Worm (Caenorhabditis elegans) whole organism, L2 larva: ENCODE data around the gene znf-598.
A peak's percentile ranks its signal among the peaks of the same experiment; 100 is the strongest.
"Not testable (repeated sequence)": the region's sequence is repeated elsewhere in the genome, so short reads cannot be mapped to it uniquely, and the experiment has no call there.

Experiments used
- C34F6.9 ChIP-seq: fragments of 150-350 bp; optimal IDR thresholded peaks from 2 replicates; lab custom pipeline; 2014; ENCODE audit warnings: missing biosample characterization, missing genetic modification characterization
- F13H6.1 ChIP-seq: sonication (generic microtip); optimal IDR thresholded peaks from 2 replicates; lab custom pipeline; 2016; ENCODE audit warnings: missing genetic modification characterization, missing compliant biosample characterization
- R02D3.7 ChIP-seq: fragments of 150-350 bp; optimal IDR thresholded peaks from 2 replicates; lab custom pipeline; 2014; ENCODE audit warnings: missing biosample characterization, missing genetic modification characterization
- Y55F3AM.14 ChIP-seq: fragments of 200-800 bp; sonication (Bioruptor generic); optimal IDR thresholded peaks from 2 replicates; lab custom pipeline; 2018; ENCODE audit warnings: mild to moderate bottlenecking, missing genetic modification characterization, missing compliant biosample characterization
- ZK546.5 ChIP-seq: sonication (generic microtip); optimal IDR thresholded peaks from 2 replicates; lab custom pipeline; 2017; ENCODE audit warnings: missing biosample characterization, missing genetic modification characterization
- alr-1 ChIP-seq: fragments of 150-350 bp; optimal IDR thresholded peaks from 2 replicates; lab custom pipeline; 2014; ENCODE audit warnings: missing biosample characterization, missing genetic modification characterization
- aly-2 ChIP-seq: fragments of 150-350 bp; optimal IDR thresholded peaks from 2 replicates; lab custom pipeline; 2014; ENCODE audit warnings: missing biosample characterization, missing genetic modification characterization
- ama-1 ChIP-seq: fragments of 150-350 bp; optimal IDR thresholded peaks from 2 replicates; lab custom pipeline; 2018; ENCODE audit warnings: inconsistent platforms
- blmp-1 ChIP-seq: sonication (generic microtip); optimal IDR thresholded peaks from 2 replicates; lab custom pipeline; 2017; ENCODE audit warnings: missing genetic modification characterization, mild to moderate bottlenecking, missing compliant biosample characterization, antibody characterized with exemption, moderate library complexity; ENCODE audit not compliant: insufficient read depth
- ceh-16 ChIP-seq: fragments of 150-350 bp; optimal IDR thresholded peaks from 2 replicates; lab custom pipeline; 2014; ENCODE audit warnings: missing biosample characterization, missing genetic modification characterization
- ceh-82 ChIP-seq: fragments of 150-350 bp; optimal IDR thresholded peaks from 2 replicates; lab custom pipeline; 2014; ENCODE audit warnings: missing biosample characterization, missing genetic modification characterization
- crh-2 ChIP-seq: sonication (generic microtip); optimal IDR thresholded peaks from 2 replicates; lab custom pipeline; 2017; ENCODE audit warnings: missing biosample characterization, missing genetic modification characterization
- dmd-4 ChIP-seq: sonication (generic microtip); optimal IDR thresholded peaks from 2 replicates; lab custom pipeline; 2017; ENCODE audit warnings: missing biosample characterization, missing genetic modification characterization
- egl-27 ChIP-seq: sonication (generic microtip); optimal IDR thresholded peaks from 3 replicates; lab custom pipeline; 2017; ENCODE audit warnings: missing biosample characterization, missing genetic modification reagents, missing genetic modification characterization
- elt-1 ChIP-seq: fragments of 150-350 bp; optimal IDR thresholded peaks from 2 replicates; lab custom pipeline; 2014; ENCODE audit warnings: missing biosample characterization, missing genetic modification characterization
- fos-1 ChIP-seq: fragments of 150-350 bp; optimal IDR thresholded peaks from 2 replicates; lab custom pipeline; 2014; ENCODE audit warnings: missing biosample characterization, missing genetic modification characterization
- gmeb-1 ChIP-seq: fragments of 150-350 bp; optimal IDR thresholded peaks from 2 replicates; lab custom pipeline; 2014; ENCODE audit warnings: missing biosample characterization, missing genetic modification characterization
- lin-11 ChIP-seq: fragments of 150-350 bp; sonication (generic microtip); optimal IDR thresholded peaks from 2 replicates; lab custom pipeline; 2014; ENCODE audit warnings: missing biosample characterization, missing genetic modification characterization, inconsistent platforms, mixed read lengths
- lin-13 ChIP-seq: fragments of 150-350 bp; optimal IDR thresholded peaks from 2 replicates; lab custom pipeline; 2014; ENCODE audit warnings: missing biosample characterization, missing genetic modification reagents, missing genetic modification characterization
- lin-39 ChIP-seq: fragments of 150-350 bp; optimal IDR thresholded peaks from 2 replicates; lab custom pipeline; 2014; ENCODE audit warnings: missing biosample characterization, missing genetic modification reagents, missing genetic modification characterization
- lsy-2 ChIP-seq, 2 experiments: fragments of 150-350 bp in 1 of 2; sonication (generic microtip) in 1 of 2; optimal IDR thresholded peaks; 2 replicates each; lab custom pipeline; 2014 to 2017; ENCODE audit warnings: missing biosample characterization in 2 of 2, missing genetic modification characterization in 2 of 2
- mab-5 ChIP-seq: fragments of 150-350 bp; optimal IDR thresholded peaks from 2 replicates; lab custom pipeline; 2014; ENCODE audit warnings: missing biosample characterization, missing genetic modification characterization
- mbf-1 ChIP-seq: sonication (generic microtip); optimal IDR thresholded peaks from 2 replicates; lab custom pipeline; 2017; ENCODE audit warnings: missing biosample characterization, missing genetic modification characterization
- mdl-1 ChIP-seq, 2 experiments: fragments of 150-350 bp in 1 of 2; sonication (generic microtip) in 1 of 2; optimal IDR thresholded peaks; 2 replicates each; lab custom pipeline; 2017; ENCODE audit warnings: missing biosample characterization in 2 of 2, missing genetic modification characterization in 2 of 2
- nhr-11 ChIP-seq: fragments of 150-350 bp; optimal IDR thresholded peaks from 2 replicates; lab custom pipeline; 2014; ENCODE audit warnings: missing biosample characterization, missing genetic modification characterization
- nhr-12 ChIP-seq: fragments of 150-350 bp; optimal IDR thresholded peaks from 2 replicates; lab custom pipeline; 2014; ENCODE audit warnings: missing biosample characterization, missing genetic modification characterization
- nhr-129 ChIP-seq: fragments of 150-350 bp; optimal IDR thresholded peaks from 2 replicates; lab custom pipeline; 2014; ENCODE audit warnings: missing biosample characterization, missing genetic modification characterization
- nhr-21 ChIP-seq: fragments of 150-350 bp; optimal IDR thresholded peaks from 2 replicates; lab custom pipeline; 2014; ENCODE audit warnings: missing biosample characterization, missing genetic modification characterization
- nhr-23 ChIP-seq: fragments of 150-350 bp; optimal IDR thresholded peaks from 2 replicates; lab custom pipeline; 2014; ENCODE audit warnings: missing biosample characterization, missing genetic modification reagents, missing genetic modification characterization
- nhr-237 ChIP-seq: fragments of 150-350 bp; optimal IDR thresholded peaks from 2 replicates; lab custom pipeline; 2014; ENCODE audit warnings: missing biosample characterization, missing genetic modification characterization
- nhr-25 ChIP-seq: fragments of 150-350 bp; sonication (generic microtip); optimal IDR thresholded peaks from 3 replicates; lab custom pipeline; 2014; ENCODE audit warnings: missing biosample characterization, missing genetic modification characterization
- nhr-6 ChIP-seq: fragments of 150-350 bp; optimal IDR thresholded peaks from 2 replicates; lab custom pipeline; 2014; ENCODE audit warnings: missing biosample characterization, missing genetic modification characterization
- nhr-77 ChIP-seq: fragments of 150-350 bp; optimal IDR thresholded peaks from 2 replicates; lab custom pipeline; 2014; ENCODE audit warnings: missing biosample characterization, missing genetic modification characterization
- peb-1 ChIP-seq: fragments of 150-350 bp; optimal IDR thresholded peaks from 2 replicates; lab custom pipeline; 2014; ENCODE audit warnings: missing biosample characterization, missing genetic modification characterization
- sem-4 ChIP-seq: fragments of 150-350 bp; optimal IDR thresholded peaks from 2 replicates; lab custom pipeline; 2014; ENCODE audit warnings: missing biosample characterization, missing genetic modification reagents, missing genetic modification characterization
- skn-1 ChIP-seq: sonication (generic microtip); optimal IDR thresholded peaks from 2 replicates; lab custom pipeline; 2017; ENCODE audit warnings: missing biosample characterization, missing genetic modification characterization
- sma-3 ChIP-seq: sonication (generic microtip); optimal IDR thresholded peaks from 2 replicates; lab custom pipeline; 2016; ENCODE audit warnings: missing genetic modification reagents, missing genetic modification characterization, missing compliant biosample characterization
- sma-9 ChIP-seq, 2 experiments: fragments of 150-350 bp in 1 of 2; sonication (generic microtip) in 1 of 2; optimal IDR thresholded peaks; 2 replicates each; lab custom pipeline; 2014 to 2016; ENCODE audit warnings: missing genetic modification characterization in 2 of 2, mild to moderate bottlenecking in 1 of 2, missing biosample characterization in 1 of 2, missing compliant biosample characterization in 1 of 2, missing genetic modification reagents in 1 of 2, moderate library complexity in 1 of 2
- snpc-4 ChIP-seq: fragments of 150-350 bp; optimal IDR thresholded peaks from 2 replicates; lab custom pipeline; 2014; ENCODE audit warnings: missing biosample characterization, missing genetic modification characterization
- unc-39 ChIP-seq: fragments of 150-350 bp; optimal IDR thresholded peaks from 2 replicates; lab custom pipeline; 2014; ENCODE audit warnings: missing biosample characterization, missing genetic modification characterization
- unc-62 ChIP-seq: fragments of 150-350 bp; optimal IDR thresholded peaks from 2 replicates; lab custom pipeline; 2014; ENCODE audit warnings: missing biosample characterization, missing genetic modification reagents, missing genetic modification characterization
- zag-1 ChIP-seq: fragments of 150-350 bp; optimal IDR thresholded peaks from 2 replicates; lab custom pipeline; 2014; ENCODE audit warnings: missing biosample characterization, missing genetic modification characterization
- ztf-1 ChIP-seq: fragments of 200-800 bp; sonication (Bioruptor generic); conservative IDR thresholded peaks from 2 replicates; pipeline ENCODE4 v1.3.6; 2022; ENCODE audit warnings: missing genetic modification characterization, missing compliant biosample characterization
- ztf-11 ChIP-seq: sonication (generic microtip); optimal IDR thresholded peaks from 2 replicates; lab custom pipeline; 2017; ENCODE audit warnings: missing biosample characterization, missing genetic modification characterization
- ztf-4 ChIP-seq: fragments of 150-350 bp; optimal IDR thresholded peaks from 2 replicates; lab custom pipeline; 2014; ENCODE audit warnings: missing biosample characterization, missing genetic modification characterization

Gene znf-598

ce11 chrII:7001405-7001804 lies 24.2 kb upstream of the znf-598 start:
- TF ChIP-seq nhr-129 (peak; percentile 26), fos-1 (tag; lab: Kevin White, UChicago) (peak; percentile 8), sma-9 (GFP tag; optimal IDR thresholded peaks at IDR 0.05; lab: Kevin White, UChicago) (peak; percentile 10)
- TF ChIP-seq sma-9 (tag; optimal IDR thresholded peaks at IDR 0.05; lab: Kevin White, UChicago): not testable (repeated sequence)

- TF ChIP-seq mab-5 (no peak), Y55F3AM.14 (peak; percentile 4), sma-3 (GFP tag; lab: Kevin White, UChicago) (peak; percentile 6), F13H6.1 (tag; lab: Kevin White, UChicago) (peak; percentile 1)
These were observed 22.6 kb upstream of the znf-598 start for ce11 chrII:7002956-7003357.

ce11 chrII:7012592-7012991 lies 13.0 kb upstream of the znf-598 start, which contains the start of gene sqv-7:
sqv-7 (minus strand) TSS chrII:7012692.
- TF ChIP-seq Y55F3AM.14: no peak
- no peak for TF ChIP-seq lin-13 (GFP tag; lab: Kevin White, UChicago)
- TF ChIP-seq unc-39 (tag; lab: Kevin White, UChicago): no peak
- no peak for TF ChIP-seq ZK546.5
- no peak for TF ChIP-seq elt-1 (tag; lab: Kevin White, UChicago)
- TF ChIP-seq nhr-23: no peak
- no peak for TF ChIP-seq sem-4 (tag; lab: Kevin White, UChicago)
- no peak for TF ChIP-seq nhr-6 (tag; lab: Kevin White, UChicago)

- TF ChIP-seq unc-39 (tag; lab: Kevin White, UChicago): no peak
- TF ChIP-seq ZK546.5: no peak
- no peak for TF ChIP-seq nhr-6 (tag; lab: Kevin White, UChicago)
- no peak for TF ChIP-seq ceh-82
- TF ChIP-seq aly-2 (tag; lab: Kevin White, UChicago): no peak
- TF ChIP-seq mbf-1: no peak
- peak; percentile 69 for TF ChIP-seq nhr-129
- no peak for TF ChIP-seq unc-62 (GFP tag; lab: Kevin White, UChicago)
- TF ChIP-seq ceh-16 (tag; lab: Kevin White, UChicago): no peak
- no peak for TF ChIP-seq Y55F3AM.14
- TF ChIP-seq ztf-1: no peak
- TF ChIP-seq lin-11 (tag; lab: Kevin White, UChicago): no peak
- no peak for TF ChIP-seq blmp-1 (tag; lab: Kevin White, UChicago)
- TF ChIP-seq lin-13 (GFP tag; lab: Kevin White, UChicago): peak; percentile 35
- TF ChIP-seq snpc-4 (tag; lab: Kevin White, UChicago): no peak
- TF ChIP-seq nhr-12 (tag; lab: Kevin White, UChicago): no peak
- no peak for TF ChIP-seq alr-1 (tag; lab: Kevin White, UChicago)
- TF ChIP-seq nhr-77 (tag; lab: Kevin White, UChicago): no peak
- TF ChIP-seq nhr-11 (tag; lab: Kevin White, UChicago): no peak
- no peak for TF ChIP-seq ztf-11 (tag; lab: Kevin White, UChicago)
- no peak for TF ChIP-seq sem-4 (tag; lab: Kevin White, UChicago)
- TF ChIP-seq sma-3 (GFP tag; lab: Kevin White, UChicago): peak; percentile 14
- TF ChIP-seq nhr-25 (tag; lab: Kevin White, UChicago): peak; percentile 65
- no peak for TF ChIP-seq ztf-4 (tag; lab: Kevin White, UChicago)
- peak; percentile 36 for TF ChIP-seq sma-9 (GFP tag; optimal IDR thresholded peaks at IDR 0.05; lab: Kevin White, UChicago)
- no peak for TF ChIP-seq sma-9 (tag; optimal IDR thresholded peaks at IDR 0.05; lab: Kevin White, UChicago)
- TF ChIP-seq zag-1 (tag; lab: Kevin White, UChicago): no peak
- TF ChIP-seq F13H6.1 (tag; lab: Kevin White, UChicago): peak; percentile 60
- no peak for TF ChIP-seq lin-39 (tag; lab: Kevin White, UChicago)
- no peak for TF ChIP-seq peb-1 (tag; lab: Kevin White, UChicago)
- TF ChIP-seq crh-2 (tag; lab: Kevin White, UChicago): peak; percentile 88
- peak; percentile 60 to 85 for TF ChIP-seq lsy-2 (tag; optimal IDR thresholded peaks at IDR 0.05; lab: Kevin White, UChicago)
- no peak for TF ChIP-seq R02D3.7 (tag; lab: Kevin White, UChicago)
- no peak for TF ChIP-seq elt-1 (tag; lab: Kevin White, UChicago)
- no peak for TF ChIP-seq dmd-4
- TF ChIP-seq mab-5: peak; percentile 28
- peak; percentile 57 for TF ChIP-seq gmeb-1 (tag; lab: Kevin White, UChicago)
- no peak for TF ChIP-seq nhr-21 (tag; lab: Kevin White, UChicago)
- TF ChIP-seq skn-1 (tag; lab: Kevin White, UChicago): no peak
- TF ChIP-seq nhr-23: no peak
- no peak for TF ChIP-seq ama-1 (lab: Kevin White, UChicago)
- TF ChIP-seq egl-27 (tag; lab: Kevin White, UChicago): peak; percentile 38
- TF ChIP-seq nhr-237 (tag; lab: Kevin White, UChicago): no peak
- TF ChIP-seq fos-1 (tag; lab: Kevin White, UChicago): peak; percentile 51
- peak in 1 of 2 experiments; percentile 3 for TF ChIP-seq mdl-1 (tag; optimal IDR thresholded peaks at IDR 0.05; lab: Kevin White, UChicago)
- peak; percentile 66 for TF ChIP-seq C34F6.9 (tag; lab: Kevin White, UChicago)
These were observed 3.1 kb upstream of the znf-598 start, which contains the start of the genes lst-6 and lst-5 for ce11 chrII:7022370-7023001. lst-6 (minus strand) TSS chrII:7022509. lst-5 (plus strand) TSS chrII:7022913.
